Fruit fly (Drosophila melanogaster) whole organism, embryonic: ENCODE results near the gene Ubc4.
A peak's percentile ranks its signal among the peaks of the same experiment; 100 is the strongest.

Experiments used
- Aef1 ChIP-seq: fragments of 200-800 bp; sonication (Bioruptor generic); IDR thresholded peaks from 3 replicates; pipeline ENCODE4 v1.3.6; 2022; ENCODE audit warnings: missing biosample characterization, missing genetic modification characterization
- C15 ChIP-seq: fragments of 200-800 bp; sonication (Bioruptor generic); IDR thresholded peaks from 3 replicates; pipeline ENCODE4 v1.3.6; 2022; ENCODE audit warnings: missing biosample characterization, missing genetic modification characterization
- CG10267 ChIP-seq: fragments of 200-800 bp; sonication (Bioruptor generic); optimal IDR thresholded peaks from 2 replicates; lab custom pipeline; 2018; ENCODE audit warnings: missing biosample characterization, mild to moderate bottlenecking, missing genetic modification characterization, moderate library complexity
- CG11247 ChIP-seq: fragments of 200-800 bp; sonication (Bioruptor generic); IDR thresholded peaks from 2 replicates; pipeline ENCODE4 v1.3.6; 2022; ENCODE audit warnings: missing biosample characterization, missing genetic modification characterization
- CG11560 ChIP-seq: fragments of 200-800 bp; sonication (Bioruptor generic); IDR thresholded peaks from 3 replicates; pipeline ENCODE4 v1.3.6; 2022; ENCODE audit warnings: missing biosample characterization, missing genetic modification characterization
- CG12236 ChIP-seq: fragments of 200-800 bp; sonication (Bioruptor generic); optimal IDR thresholded peaks from 2 replicates; lab custom pipeline; 2016; ENCODE audit warnings: missing biosample characterization, missing genetic modification characterization
- CG13123 ChIP-seq: fragments of 200-800 bp; sonication (Bioruptor generic); optimal IDR thresholded peaks from 2 replicates; lab custom pipeline; 2016; ENCODE audit warnings: missing biosample characterization, missing genetic modification characterization
- CG13296 ChIP-seq: fragments of 200-800 bp; sonication (Bioruptor generic); optimal IDR thresholded peaks from 3 replicates; lab custom pipeline; 2018; ENCODE audit warnings: missing biosample characterization, mild to moderate bottlenecking, missing genetic modification characterization
- CG13775 ChIP-seq: fragments of 200-800 bp; sonication (Bioruptor generic); optimal IDR thresholded peaks from 3 replicates; lab custom pipeline; 2017; ENCODE audit warnings: missing biosample characterization, mild to moderate bottlenecking, missing genetic modification characterization
- CG31224 ChIP-seq: fragments of 200-800 bp; sonication (Bioruptor generic); IDR thresholded peaks from 2 replicates; pipeline ENCODE4 v1.3.6; 2022; ENCODE audit warnings: missing biosample characterization, missing genetic modification characterization
- CG34376 ChIP-seq: fragments of 200-800 bp; sonication (Bioruptor generic); optimal IDR thresholded peaks from 2 replicates; lab custom pipeline; 2018; ENCODE audit warnings: missing biosample characterization, mild to moderate bottlenecking, missing genetic modification characterization
- CG6272 ChIP-seq: fragments of 200-800 bp; sonication (Bioruptor generic); IDR thresholded peaks from 2 replicates; pipeline ENCODE4 v1.3.6; 2022; ENCODE audit warnings: missing biosample characterization, missing genetic modification characterization
- D19A ChIP-seq: fragments of 200-800 bp; optimal IDR thresholded peaks from 3 replicates; lab custom pipeline; 2019; ENCODE audit warnings: missing biosample characterization, mild to moderate bottlenecking, missing genetic modification characterization, moderate library complexity
- Dad ChIP-seq: fragments of 200-800 bp; sonication (Bioruptor generic); optimal IDR thresholded peaks from 3 replicates; lab custom pipeline; 2016; ENCODE audit warnings: missing biosample characterization, missing genetic modification characterization
- Deaf1 ChIP-seq: fragments of 200-800 bp; optimal IDR thresholded peaks from 3 replicates; lab custom pipeline; 2019; ENCODE audit warnings: missing biosample characterization, mild to moderate bottlenecking, missing genetic modification characterization, moderate library complexity
- Dfd ChIP-seq, 2 experiments: fragments of >200 bp; optimal IDR thresholded peaks; 2 replicates each; lab custom pipeline; 2017; ENCODE audit warnings: missing biosample characterization in 2 of 2, missing genetic modification characterization in 2 of 2
- Drgx ChIP-seq: fragments of 200-800 bp; sonication (Bioruptor generic); IDR thresholded peaks from 2 replicates; pipeline ENCODE4 v1.3.6; 2022; ENCODE audit warnings: missing biosample characterization, missing genetic modification characterization
- E2f1 ChIP-seq: fragments of 200-800 bp; sonication (Bioruptor generic); IDR thresholded peaks from 2 replicates; pipeline ENCODE4 v1.3.6; 2022; ENCODE audit warnings: missing biosample characterization, missing genetic modification characterization
- Elba2 ChIP-seq: fragments of 200-800 bp; sonication (Bioruptor generic); optimal IDR thresholded peaks from 3 replicates; lab custom pipeline; 2016; ENCODE audit warnings: missing biosample characterization, missing genetic modification characterization
- GATAe ChIP-seq: fragments of 200-800 bp; sonication (Bioruptor generic); conservative IDR thresholded peaks from 2 replicates; pipeline ENCODE4 v1.3.6; 2022; ENCODE audit warnings: missing biosample characterization, missing genetic modification characterization
- HLH3B ChIP-seq: fragments of 200-800 bp; sonication (Bioruptor generic); IDR thresholded peaks from 2 replicates; pipeline ENCODE4 v1.3.6; 2022; ENCODE audit warnings: missing biosample characterization, missing genetic modification characterization
- HmgZ ChIP-seq: fragments of 200-800 bp; sonication (Bioruptor generic); optimal IDR thresholded peaks from 2 replicates; lab custom pipeline; 2018; ENCODE audit warnings: missing biosample characterization, mild to moderate bottlenecking, missing genetic modification characterization
- Hr78 ChIP-seq, 2 experiments: fragments of 200-800 bp in 1 of 2; fragments of >200 bp in 1 of 2; sonication (Bioruptor generic) in 1 of 2; optimal IDR thresholded peaks; 2 replicates each; lab custom pipeline; 2017 to 2019; ENCODE audit warnings: missing biosample characterization in 2 of 2, missing genetic modification characterization in 2 of 2, mild to moderate bottlenecking in 1 of 2, moderate library complexity in 1 of 2
- Mrtf ChIP-seq: fragments of 200-800 bp; sonication (Bioruptor generic); IDR thresholded peaks from 3 replicates; pipeline ENCODE4 v1.3.6; 2022; ENCODE audit warnings: missing biosample characterization, missing genetic modification characterization
- Ssrp ChIP-seq: fragments of 200-800 bp; sonication (Bioruptor generic); optimal IDR thresholded peaks from 2 replicates; lab custom pipeline; 2018; ENCODE audit warnings: missing biosample characterization, mild to moderate bottlenecking, missing genetic modification characterization, moderate library complexity
- bcd ChIP-seq: fragments of 200-800 bp; sonication (Bioruptor generic); optimal IDR thresholded peaks from 2 replicates; lab custom pipeline; 2017; ENCODE audit warnings: missing biosample characterization, mild to moderate bottlenecking, missing genetic modification characterization
- bigmax ChIP-seq: fragments of 200-800 bp; sonication (Bioruptor generic); optimal IDR thresholded peaks from 2 replicates; lab custom pipeline; 2018; ENCODE audit warnings: missing biosample characterization, mild to moderate bottlenecking, missing genetic modification characterization
- btn ChIP-seq: fragments of 200-800 bp; sonication (Bioruptor generic); optimal IDR thresholded peaks from 2 replicates; lab custom pipeline; 2016; ENCODE audit warnings: missing biosample characterization, missing genetic modification characterization
- cad ChIP-seq: fragments of >200 bp; optimal IDR thresholded peaks from 2 replicates; lab custom pipeline; 2017; ENCODE audit warnings: missing biosample characterization, missing genetic modification characterization
- chinmo ChIP-seq: fragments of 200-800 bp; sonication (Bioruptor generic); IDR thresholded peaks from 4 replicates; pipeline ENCODE4 v1.3.6; 2022; ENCODE audit warnings: missing biosample characterization, missing genetic modification characterization; ENCODE audit not compliant: partially characterized antibody
- chm ChIP-seq: fragments of 200-800 bp; sonication (Bioruptor generic); IDR thresholded peaks from 2 replicates; pipeline ENCODE4 v1.3.6; 2022; ENCODE audit warnings: missing biosample characterization, missing genetic modification characterization
- crol ChIP-seq: fragments of 200-800 bp; sonication (Bioruptor generic); IDR thresholded peaks from 2 replicates; pipeline ENCODE4 v1.3.6; 2022; ENCODE audit warnings: missing biosample characterization, missing genetic modification characterization
- cwo ChIP-seq: fragments of 200-800 bp; sonication (Bioruptor generic); optimal IDR thresholded peaks from 3 replicates; lab custom pipeline; 2017; ENCODE audit warnings: missing biosample characterization, missing genetic modification characterization, mild to moderate bottlenecking, moderate library complexity, missing genetic modification reagents
- exex ChIP-seq: fragments of 200-800 bp; sonication (Bioruptor generic); optimal IDR thresholded peaks from 4 replicates; lab custom pipeline; 2018; ENCODE audit warnings: missing biosample characterization, mild to moderate bottlenecking, missing genetic modification characterization, moderate library complexity
- ftz-f1 ChIP-seq: fragments of 200-800 bp; sonication (Bioruptor generic); optimal IDR thresholded peaks from 2 replicates; lab custom pipeline; 2016; ENCODE audit warnings: missing biosample characterization, missing genetic modification characterization
- grn ChIP-seq: fragments of 200-800 bp; sonication (Bioruptor generic); optimal IDR thresholded peaks from 3 replicates; lab custom pipeline; 2017; ENCODE audit warnings: missing biosample characterization, missing genetic modification characterization
- hth ChIP-seq: fragments of >200 bp; optimal IDR thresholded peaks from 2 replicates; lab custom pipeline; 2017; ENCODE audit warnings: inconsistent platforms
- inv ChIP-seq: fragments of 200-800 bp; sonication (Bioruptor generic); IDR thresholded peaks from 2 replicates; pipeline ENCODE4 v1.3.6; 2022; ENCODE audit warnings: missing biosample characterization, missing genetic modification characterization; ENCODE audit not compliant: partially characterized antibody
- kay ChIP-seq: fragments of 200-800 bp; sonication (Bioruptor generic); optimal IDR thresholded peaks from 2 replicates; lab custom pipeline; 2016; ENCODE audit warnings: missing biosample characterization, missing genetic modification characterization
- lab ChIP-seq: fragments of 200-800 bp; sonication (Bioruptor generic); optimal IDR thresholded peaks from 3 replicates; lab custom pipeline; 2017; ENCODE audit warnings: missing biosample characterization, missing genetic modification characterization, mild to moderate bottlenecking, moderate library complexity, missing genetic modification reagents
- lbe ChIP-seq: fragments of 200-800 bp; sonication (Bioruptor generic); optimal IDR thresholded peaks from 2 replicates; lab custom pipeline; 2016; ENCODE audit warnings: missing biosample characterization, mild to moderate bottlenecking, missing genetic modification characterization
- mirr ChIP-seq: fragments of 200-800 bp; sonication (Bioruptor generic); optimal IDR thresholded peaks from 3 replicates; lab custom pipeline; 2018; ENCODE audit warnings: missing biosample characterization, mild to moderate bottlenecking, missing genetic modification characterization
- prd ChIP-seq, 3 experiments: fragments of >200 bp in 2 of 3; fragments of 200-800 bp in 1 of 3; sonication (Bioruptor generic) in 1 of 3; optimal IDR thresholded peaks in 2 of 3; IDR thresholded peaks in 1 of 3; 2 replicates in 2 of 3; 3 replicates in 1 of 3; pipeline versions ENCODE4 v1.3.6 to Lab custom; 2017 to 2022; ENCODE audit warnings: missing biosample characterization in 1 of 3, missing genetic modification characterization in 1 of 3
- sd ChIP-seq: fragments of 200-800 bp; sonication (Bioruptor generic); optimal IDR thresholded peaks from 3 replicates; lab custom pipeline; 2018; ENCODE audit warnings: missing biosample characterization, mild to moderate bottlenecking, missing genetic modification characterization, moderate library complexity
- sens ChIP-seq: fragments of 200-800 bp; sonication (Bioruptor generic); peaks from one replicate; lab custom pipeline; 2016; ENCODE audit warnings: missing biosample characterization, missing genetic modification characterization
- shn ChIP-seq: fragments of 200-800 bp; sonication (Bioruptor generic); optimal IDR thresholded peaks from 3 replicates; lab custom pipeline; 2016; ENCODE audit warnings: missing biosample characterization, missing genetic modification characterization
- sisA ChIP-seq: fragments of 200-800 bp; sonication (Bioruptor generic); IDR thresholded peaks from 2 replicates; pipeline ENCODE4 v1.3.6; 2022; ENCODE audit warnings: missing biosample characterization, missing genetic modification characterization
- sug ChIP-seq: fragments of 200-800 bp; optimal IDR thresholded peaks from 2 replicates; lab custom pipeline; 2019; ENCODE audit warnings: missing biosample characterization, mild to moderate bottlenecking, missing genetic modification characterization, moderate library complexity
- zfh2 ChIP-seq: fragments of 200-800 bp; sonication (Bioruptor generic); optimal IDR thresholded peaks from 2 replicates; lab custom pipeline; 2016; ENCODE audit warnings: missing biosample characterization, missing genetic modification characterization

Gene Ubc4

dm6 chr3L:9671372-9671771 lies 26.8 kb upstream of the Ubc4 start (continued):
- TF ChIP-seq cwo (GFP tag; lab: Kevin White, UChicago) (peak; percentile 61), CG11247 (GFP tag; lab: Robert Waterston, UW) (0 out of 2 replicates have a peak, but pooled peaks have one; percentile 17), crol (peak; percentile 42; the same call in 1 of the 2 replicates), btn (GFP tag; lab: Kevin White, UChicago) (no peak), D19A (tag; lab: Kevin White, UChicago) (no peak), bigmax (GFP tag; lab: Kevin White, UChicago) (no peak), inv (GFP tag; lab: Robert Waterston, UW) (no peak), chm (GFP tag; lab: Robert Waterston, UW) (no peak), CG6272 (no peak), E2f1 (no peak), ftz-f1 (GFP tag; lab: Kevin White, UChicago) (no peak), sens (GFP tag; lab: Kevin White, UChicago) (no peak), Aef1 (GFP tag; lab: Robert Waterston, UW) (peak; percentile 67), exex (tag; lab: Kevin White, UChicago) (peak; percentile 96), sisA (GFP tag; lab: Robert Waterston, UW) (no peak), HmgZ (tag; lab: Kevin White, UChicago) (no peak)
- TF ChIP-seq, all 482 proteins: peak for 19

- TF ChIP-seq exex (tag; lab: Kevin White, UChicago), result peak; percentile 70
- TF ChIP-seq chinmo (GFP tag; lab: Robert Waterston, UW), result 0 out of 4 replicates have a peak, but pooled peaks have one; percentile 4
- peak; percentile 30 for TF ChIP-seq sd (tag; lab: Kevin White, UChicago)
- no peak for TF ChIP-seq CG31224 (GFP tag; lab: Robert Waterston, UW)
- TF ChIP-seq CG13775 (GFP tag; lab: Kevin White, UChicago), result no peak
- TF ChIP-seq lab (GFP tag; lab: Kevin White, UChicago), result peak; percentile 38
- no peak for TF ChIP-seq Dad (GFP tag; lab: Kevin White, UChicago)
- peak; percentile 46 for TF ChIP-seq CG34376 (GFP tag; lab: Kevin White, UChicago)
- peak in 1 of 2 experiments; percentile 56 for TF ChIP-seq Hr78 (GFP tag; optimal IDR thresholded peaks at IDR 0.05; lab: Kevin White, UChicago)
- TF ChIP-seq C15 (GFP tag; lab: Robert Waterston, UW), result no peak
- peak; percentile 89 for TF ChIP-seq mirr
- TF ChIP-seq grn (GFP tag; lab: Kevin White, UChicago), result peak; percentile 82
- TF ChIP-seq HLH3B, result no peak
- TF ChIP-seq CG11560 (tag; lab: Robert Waterston, UW), result no peak
- TF ChIP-seq Elba2 (GFP tag; lab: Kevin White, UChicago), result no peak
- TF ChIP-seq sug, result peak; percentile 41
Measured at dm6 chr3L:9674300-9674699, 23.8 kb upstream of the Ubc4 start.

dm6 chr3L:9675528-9675963 lies 22.6 kb upstream of the Ubc4 start:
- TF ChIP-seq cad (GFP tag; lab: Kevin White, UChicago), result no peak
- TF ChIP-seq Drgx (GFP tag; lab: Robert Waterston, UW), result peak; percentile 73
- no peak for TF ChIP-seq bcd (GFP tag; lab: Kevin White, UChicago)
- TF ChIP-seq Aef1 (GFP tag; lab: Robert Waterston, UW), result peak; percentile 19; the same call in 1 of the 3 replicates
- no peak for TF ChIP-seq kay (GFP tag; lab: Kevin White, UChicago)
- peak; percentile 46 for TF ChIP-seq CG13296
- TF ChIP-seq CG13123 (GFP tag; lab: Kevin White, UChicago), result no peak
- no peak for TF ChIP-seq Hr78 (GFP tag; optimal IDR thresholded peaks at IDR 0.05; lab: Kevin White, UChicago)
- no peak for TF ChIP-seq zfh2 (GFP tag; lab: Kevin White, UChicago)
- no peak for TF ChIP-seq CG12236 (GFP tag; lab: Kevin White, UChicago)
- TF ChIP-seq Mrtf (GFP tag; lab: Robert Waterston, UW), result no peak
- TF ChIP-seq Deaf1 (tag; lab: Kevin White, UChicago), result peak; percentile 62
- no peak for TF ChIP-seq CG10267 (tag; lab: Kevin White, UChicago)
- TF ChIP-seq GATAe (GFP tag; lab: Robert Waterston, UW), result no peak
- TF ChIP-seq Dfd (GFP tag; optimal IDR thresholded peaks at IDR 0.05; lab: Kevin White, UChicago), result no peak
- no peak for TF ChIP-seq shn (GFP tag; lab: Kevin White, UChicago)
- no peak for TF ChIP-seq prd (optimal IDR thresholded peaks at IDR 0.05; lab: Kevin White, UChicago)
- no peak for TF ChIP-seq prd (GFP tag; IDR thresholded peaks at IDR 0.05; lab: Robert Waterston, UW)
- no peak for TF ChIP-seq Ssrp (tag; lab: Kevin White, UChicago)
- TF ChIP-seq hth (lab: Kevin White, UChicago), result no peak
- peak; percentile 76 for TF ChIP-seq lbe (GFP tag; lab: Kevin White, UChicago)
- peak; percentile 25 for TF ChIP-seq sd (tag; lab: Kevin White, UChicago)
